Worm (Caenorhabditis elegans): ENCODE data around the gene arcp-1.

ce11 chrIII:3723726-3724125 lies 35.5 kb downstream of the arcp-1 start:
- TF ChIP-seq mdl-1 (tag; optimal IDR thresholded peaks at IDR 0.05), result no peak
- TF ChIP-seq mep-1 (tag; optimal IDR thresholded peaks at IDR 0.05), result no peak
- no peak for TF ChIP-seq unc-62 (GFP tag; optimal IDR thresholded peaks at IDR 0.05)
- no peak for TF ChIP-seq jun-1 (tag; optimal IDR thresholded peaks at IDR 0.05)
- TF ChIP-seq nhr-28 (tag; optimal IDR thresholded peaks at IDR 0.05), result no peak
